Worm (Caenorhabditis elegans) whole organism, mixed stage, embryonic: ENCODE measurements around the gene R09E10.1.

ENCODE experiments used
- lin-13 ChIP-seq: fragments of 150-350 bp; optimal IDR thresholded peaks from 2 replicates; lab custom pipeline; 2014; ENCODE audit warnings: missing biosample characterization, missing genetic modification characterization
- unc-62 ChIP-seq: fragments of 150-350 bp; optimal IDR thresholded peaks from 2 replicates; lab custom pipeline; 2014; ENCODE audit warnings: missing biosample characterization, missing genetic modification reagents, missing genetic modification characterization

- TF ChIP-seq unc-62 (GFP tag; lab: Kevin White, UChicago) (no peak), lin-13 (tag; lab: Kevin White, UChicago) (no peak)
These were observed 4.4 kb downstream of the R09E10.1 start, which contains the start of gene R09E10.2 for ce11 chrIV:10318199-10318598.
